Worm (Caenorhabditis elegans) whole organism, midembryonic: Measurements from ENCODE around the gene C15H11.13.

ENCODE experiments used
- T22C8.4 ChIP-seq: fragments of 200-800 bp; sonication (Bioruptor generic); IDR thresholded peaks from 2 replicates; pipeline ENCODE4 v1.3.6; 2022; ENCODE audit warnings: missing genetic modification characterization, missing compliant biosample characterization
- cog-1 ChIP-seq: sonication (generic microtip); optimal IDR thresholded peaks from 2 replicates; lab custom pipeline; 2016; ENCODE audit warnings: missing genetic modification characterization, missing compliant biosample characterization
- flt-1 ChIP-seq: fragments of 200-800 bp; sonication (Bioruptor generic); IDR thresholded peaks from 2 replicates; pipeline ENCODE4 v1.3.6; 2022; ENCODE audit warnings: missing genetic modification characterization, missing compliant biosample characterization
- klf-2 ChIP-seq: fragments of 200-800 bp; sonication (Bioruptor generic); conservative IDR thresholded peaks from 2 replicates; pipeline ENCODE4 v1.3.6; 2022; ENCODE audit warnings: missing genetic modification reagents, missing genetic modification characterization, missing compliant biosample characterization
- med-1 ChIP-seq: sonication (generic microtip); optimal IDR thresholded peaks from 2 replicates; lab custom pipeline; 2017; ENCODE audit warnings: missing genetic modification characterization, mild to moderate bottlenecking, missing compliant biosample characterization, antibody characterized with exemption, missing genetic modification reagents; ENCODE audit not compliant: insufficient read depth
- ref-1 ChIP-seq: fragments of 200-800 bp; sonication (Bioruptor generic); conservative IDR thresholded peaks from 2 replicates; pipeline ENCODE4 v1.3.6; 2022; ENCODE audit warnings: missing genetic modification reagents, missing genetic modification characterization, missing compliant biosample characterization
- tab-1 ChIP-seq: fragments of 200-800 bp; sonication (Bioruptor generic); IDR thresholded peaks from 2 replicates; pipeline ENCODE4 v1.3.6; 2022; ENCODE audit warnings: missing genetic modification characterization, missing compliant biosample characterization
- ztf-23 ChIP-seq: fragments of 200-800 bp; sonication (Bioruptor generic); IDR thresholded peaks from 2 replicates; pipeline ENCODE4 v1.3.6; 2022; ENCODE audit warnings: missing genetic modification reagents, missing genetic modification characterization, missing compliant biosample characterization
- ztf-29 ChIP-seq: fragments of 200-800 bp; sonication (Bioruptor generic); IDR thresholded peaks from 2 replicates; pipeline ENCODE4 v1.3.6; 2022; ENCODE audit warnings: missing genetic modification reagents, missing genetic modification characterization, missing compliant biosample characterization

Gene C15H11.13

ce11 chrV:14361973-14362372 is 32.9 kb upstream of the C15H11.13 start:
- TF ChIP-seq T22C8.4 (GFP tag; lab: Robert Waterston, UW), result no peak
- no peak for TF ChIP-seq ztf-29 (GFP tag; lab: Robert Waterston, UW)
- no peak for TF ChIP-seq cog-1 (tag; lab: Kevin White, UChicago)
- no peak for TF ChIP-seq tab-1 (GFP tag; lab: Robert Waterston, UW)
- TF ChIP-seq ref-1 (GFP tag; lab: Robert Waterston, UW), result no peak

ce11 chrV:14364586-14365248 is 30.1 kb upstream of the C15H11.13 start:
- TF ChIP-seq tab-1 (GFP tag; lab: Robert Waterston, UW) (no peak), med-1 (GFP tag; lab: Kevin White, UChicago) (no peak), T22C8.4 (GFP tag; lab: Robert Waterston, UW) (no peak), flt-1 (no peak), ztf-29 (GFP tag; lab: Robert Waterston, UW) (no peak), klf-2 (GFP tag; lab: Robert Waterston, UW) (no peak), ztf-23 (GFP tag; lab: Robert Waterston, UW) (no peak), ref-1 (GFP tag; lab: Robert Waterston, UW) (no peak), cog-1 (tag; lab: Kevin White, UChicago) (no peak)

ce11 chrV:14366487-14366962 is 28.3 kb upstream of the C15H11.13 start:
- TF ChIP-seq ztf-29 (GFP tag; lab: Robert Waterston, UW), result no peak
- TF ChIP-seq ref-1 (GFP tag; lab: Robert Waterston, UW), result no peak

DNA sequence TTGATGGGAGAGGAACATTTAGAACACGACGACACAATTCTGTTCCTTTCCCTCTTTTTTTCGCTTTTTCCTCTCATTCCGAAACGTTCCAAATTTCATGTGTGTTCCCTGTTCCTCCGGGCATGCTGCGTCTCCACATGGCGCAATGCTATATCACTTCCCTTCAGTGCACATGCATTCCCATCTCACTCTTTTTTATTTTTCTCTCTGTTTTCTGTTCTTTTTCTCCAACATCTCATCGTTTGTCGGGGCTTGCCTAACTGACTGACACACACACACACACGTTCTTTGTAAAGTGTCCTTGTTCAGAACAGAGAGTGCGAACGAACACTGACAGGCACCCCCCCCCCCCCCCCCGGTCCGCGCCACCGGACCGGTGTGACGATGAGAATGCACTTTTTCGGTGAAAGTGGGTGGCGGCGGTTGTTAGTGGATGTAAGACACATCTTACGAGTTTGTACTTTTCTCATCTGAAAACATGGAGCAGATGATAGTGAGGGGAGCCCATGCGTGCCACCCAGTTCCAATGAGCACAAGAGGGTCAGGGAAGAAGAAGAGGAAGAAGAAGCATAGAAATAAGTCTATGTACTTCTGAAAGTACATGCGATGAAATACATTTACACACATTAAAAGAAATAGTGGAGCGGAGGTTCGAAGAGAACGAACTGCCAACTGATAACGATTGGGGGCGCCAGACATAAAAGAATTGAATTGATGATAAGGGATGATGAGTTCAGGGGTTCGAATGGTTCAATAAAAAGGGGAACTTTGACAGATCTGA is 26.4 kb upstream of the C15H11.13 start:
- TF ChIP-seq cog-1 (tag; lab: Kevin White, UChicago), result no peak
- TF ChIP-seq ztf-23 (GFP tag; lab: Robert Waterston, UW), result no peak
- no peak for TF ChIP-seq ztf-29 (GFP tag; lab: Robert Waterston, UW)
- TF ChIP-seq klf-2 (GFP tag; lab: Robert Waterston, UW), result no peak
- no peak for TF ChIP-seq T22C8.4 (GFP tag; lab: Robert Waterston, UW)
- TF ChIP-seq flt-1, result no peak
- TF ChIP-seq tab-1 (GFP tag; lab: Robert Waterston, UW), result no peak
- no peak for TF ChIP-seq med-1 (GFP tag; lab: Kevin White, UChicago)
- TF ChIP-seq ref-1 (GFP tag; lab: Robert Waterston, UW), result no peak

DNA sequence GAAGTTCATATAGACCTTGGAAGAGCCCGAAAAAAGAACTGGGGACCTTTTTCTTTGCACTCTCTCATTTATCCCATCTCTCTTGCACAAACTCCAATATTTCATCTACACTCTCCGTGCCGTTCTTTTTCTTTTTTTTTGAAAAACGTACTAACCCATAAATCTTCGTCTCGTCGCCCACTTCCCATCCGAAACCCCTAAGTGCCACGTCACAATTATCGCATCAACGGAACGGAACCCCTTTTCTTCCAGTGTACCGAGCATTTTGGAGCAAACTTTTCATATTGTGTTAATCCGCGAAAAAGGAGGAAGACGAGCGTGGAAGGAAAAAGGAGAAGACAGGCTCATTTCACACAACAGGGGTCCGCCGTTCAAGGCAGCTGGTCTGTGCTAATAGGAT is 25.4 kb upstream of the C15H11.13 start:
- TF ChIP-seq ztf-23 (GFP tag; lab: Robert Waterston, UW) (no peak), tab-1 (GFP tag; lab: Robert Waterston, UW) (no peak), cog-1 (tag; lab: Kevin White, UChicago) (no peak), flt-1 (no peak), T22C8.4 (GFP tag; lab: Robert Waterston, UW) (no peak), med-1 (GFP tag; lab: Kevin White, UChicago) (no peak), klf-2 (GFP tag; lab: Robert Waterston, UW) (no peak), ztf-29 (GFP tag; lab: Robert Waterston, UW) (no peak)

ce11 chrV:14372774-14373173 is 22.1 kb upstream of the C15H11.13 start, which contains the start of gene unc-39:
TSS of gene unc-39 (plus strand) at chrV:14373074.
- TF ChIP-seq ref-1 (GFP tag; lab: Robert Waterston, UW) (no peak), med-1 (GFP tag; lab: Kevin White, UChicago) (no peak), ztf-23 (GFP tag; lab: Robert Waterston, UW) (no peak), tab-1 (GFP tag; lab: Robert Waterston, UW) (no peak), T22C8.4 (GFP tag; lab: Robert Waterston, UW) (no peak), ztf-29 (GFP tag; lab: Robert Waterston, UW) (no peak), flt-1 (no peak), cog-1 (tag; lab: Kevin White, UChicago) (no peak), klf-2 (GFP tag; lab: Robert Waterston, UW) (no peak)

- TF ChIP-seq ztf-23 (GFP tag; lab: Robert Waterston, UW) (no peak), med-1 (GFP tag; lab: Kevin White, UChicago) (no peak), flt-1 (no peak), tab-1 (GFP tag; lab: Robert Waterston, UW) (no peak), ztf-29 (GFP tag; lab: Robert Waterston, UW) (no peak), cog-1 (tag; lab: Kevin White, UChicago) (no peak), T22C8.4 (GFP tag; lab: Robert Waterston, UW) (no peak), ref-1 (GFP tag; lab: Robert Waterston, UW) (no peak), klf-2 (GFP tag; lab: Robert Waterston, UW) (no peak)
These were observed 16.8 kb upstream of the C15H11.13 start for ce11 chrV:14378052-14378451.

DNA sequence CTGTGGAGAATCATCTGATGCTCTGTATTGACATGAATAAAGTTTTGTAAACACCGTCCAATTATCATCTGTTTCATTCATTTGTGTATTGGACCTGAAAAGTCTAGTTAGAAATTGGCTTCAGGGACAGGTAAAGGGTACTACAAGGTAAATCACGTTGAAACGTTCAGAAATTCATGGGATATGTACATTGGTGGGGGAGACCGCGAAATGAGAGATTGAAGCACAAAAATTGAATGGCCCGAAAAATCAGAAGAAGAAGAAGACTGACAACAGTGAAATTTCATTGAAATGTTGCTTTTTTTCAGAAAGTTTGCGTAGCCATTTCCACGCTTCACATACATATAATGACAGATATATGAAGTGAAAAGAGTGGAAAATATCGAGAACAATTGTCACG is 15.9 kb upstream of the C15H11.13 start, which contains the start of gene npr-43:
TSS of gene npr-43 (minus strand) at position 101 of the 400 bp plus-strand sequence.
- TF ChIP-seq T22C8.4 (GFP tag; lab: Robert Waterston, UW), result no peak
- TF ChIP-seq med-1 (GFP tag; lab: Kevin White, UChicago), result no peak
- TF ChIP-seq tab-1 (GFP tag; lab: Robert Waterston, UW), result no peak
- no peak for TF ChIP-seq ref-1 (GFP tag; lab: Robert Waterston, UW)
- TF ChIP-seq cog-1 (tag; lab: Kevin White, UChicago), result no peak
- no peak for TF ChIP-seq klf-2 (GFP tag; lab: Robert Waterston, UW)
- TF ChIP-seq flt-1, result no peak
- no peak for TF ChIP-seq ztf-29 (GFP tag; lab: Robert Waterston, UW)
- TF ChIP-seq ztf-23 (GFP tag; lab: Robert Waterston, UW), result no peak
